Fruit fly (Drosophila melanogaster) Kc167 (cell line): ENCODE results near the gene Gr64e.

Experiments
- psq ChIP-seq: fragments of >200 bp; optimal IDR thresholded peaks from 2 replicates; lab custom pipeline; 2017; ENCODE audit warnings: missing external identifiers
- ttk ChIP-seq: sonication (Bioruptor generic); optimal IDR thresholded peaks from 2 replicates; lab custom pipeline; 2017; ENCODE audit warnings: missing external identifiers

DNA sequence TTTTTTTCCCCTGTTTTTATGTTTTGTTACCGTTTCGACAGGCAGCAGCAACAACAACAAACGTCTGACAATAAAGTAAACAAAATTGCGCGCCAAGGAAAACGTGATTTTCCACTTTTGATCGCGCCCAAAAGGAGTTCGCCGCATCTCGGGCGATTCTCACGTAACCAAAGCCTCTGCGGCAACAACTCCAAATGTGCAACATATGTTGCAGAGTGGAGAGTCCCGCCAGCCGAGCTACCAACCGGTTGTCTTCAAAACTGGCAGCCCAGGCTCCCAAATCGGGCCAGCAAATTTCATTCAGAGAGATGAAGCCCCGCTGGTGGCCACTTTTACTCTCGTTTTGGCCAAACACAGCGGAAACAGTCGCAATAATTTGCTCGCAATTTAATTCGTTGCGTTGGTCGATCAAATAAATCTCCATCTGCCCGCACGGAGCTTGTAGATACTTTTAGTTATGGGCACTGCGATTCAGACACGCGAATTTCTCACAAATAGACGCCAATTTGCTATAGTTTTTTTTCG lies 23.6 kb downstream of the Gr64e start:
- TF ChIP-seq psq (lab: Kevin White, UChicago) = no peak
- TF ChIP-seq ttk (lab: Kevin White, UChicago) = no peak
